Fruit fly (Drosophila melanogaster): ENCODE measurements around the gene CG33645.

CG33645 gene

dm6 chr2L:13532524-13532923 lies at the start of gene CG33645:
Gene CG33645, plus strand, starts transcription at chr2L:13532824.
- no peak for TF ChIP-seq gl (tag; optimal IDR thresholded peaks at IDR 0.05)
- TF ChIP-seq CG9948 (tag; optimal IDR thresholded peaks at IDR 0.05) = no peak
- no peak for TF ChIP-seq Pif1A (GFP tag; optimal IDR thresholded peaks at IDR 0.05)
- no peak for TF ChIP-seq CG8301 (tag; optimal IDR thresholded peaks at IDR 0.05)
- TF ChIP-seq CG10348 (GFP tag; IDR thresholded peaks at IDR 0.05) = no peak
- no peak for TF ChIP-seq D1 (tag; optimal IDR thresholded peaks at IDR 0.05)
- no peak for TF ChIP-seq CG32121 (GFP tag; IDR thresholded peaks at IDR 0.05)
- no peak for TF ChIP-seq CG4496 (GFP tag; IDR thresholded peaks at IDR 0.05)

DNA sequence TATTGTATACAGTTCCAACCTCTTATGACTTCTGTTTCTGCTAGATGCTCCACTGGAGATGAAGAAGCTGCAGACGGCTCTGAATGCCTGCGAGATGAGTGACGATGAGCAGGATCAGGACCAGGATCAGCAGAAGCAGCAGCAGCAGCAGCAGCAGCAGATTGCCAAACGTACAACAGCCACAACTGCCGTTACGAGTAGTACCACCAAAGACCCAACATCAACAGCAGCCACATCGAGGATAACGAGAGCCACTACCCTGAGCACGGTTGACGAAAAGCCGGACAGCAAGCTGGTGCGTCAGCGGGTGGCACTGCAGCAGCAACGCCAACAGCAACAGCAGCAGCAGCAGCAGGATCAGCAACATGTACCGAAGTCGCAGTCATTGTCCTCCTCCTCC lies 34.7 kb upstream of the CG33645 start:
- TF ChIP-seq CG10348 (GFP tag; IDR thresholded peaks at IDR 0.05) = no peak
- no peak for TF ChIP-seq CG15710 (tag; optimal IDR thresholded peaks at IDR 0.05)
- no peak for TF ChIP-seq CG4496 (GFP tag; IDR thresholded peaks at IDR 0.05)
- no peak for TF ChIP-seq Snoo (tag; optimal IDR thresholded peaks at IDR 0.05)
- no peak for TF ChIP-seq CG17806 (tag; optimal IDR thresholded peaks at IDR 0.05)
- TF ChIP-seq CG34367 (tag; optimal IDR thresholded peaks at IDR 0.05) = no peak
- TF ChIP-seq EcR (GFP tag; optimal IDR thresholded peaks at IDR 0.05) = no peak
- no peak for TF ChIP-seq gl (tag; optimal IDR thresholded peaks at IDR 0.05)
- TF ChIP-seq CG12605 (GFP tag; IDR thresholded peaks at IDR 0.05) = no peak
- no peak for TF ChIP-seq Ets98B (GFP tag; IDR thresholded peaks at IDR 0.05)
- no peak for TF ChIP-seq rn (GFP tag; IDR thresholded peaks at IDR 0.05)
- no peak for TF ChIP-seq CG32121 (GFP tag; IDR thresholded peaks at IDR 0.05)
- no peak for TF ChIP-seq fd96Ca (GFP tag; IDR thresholded peaks at IDR 0.05)
- TF ChIP-seq CG14655 (GFP tag; optimal IDR thresholded peaks at IDR 0.05) = no peak
- no peak for TF ChIP-seq D1 (tag; optimal IDR thresholded peaks at IDR 0.05)

DNA sequence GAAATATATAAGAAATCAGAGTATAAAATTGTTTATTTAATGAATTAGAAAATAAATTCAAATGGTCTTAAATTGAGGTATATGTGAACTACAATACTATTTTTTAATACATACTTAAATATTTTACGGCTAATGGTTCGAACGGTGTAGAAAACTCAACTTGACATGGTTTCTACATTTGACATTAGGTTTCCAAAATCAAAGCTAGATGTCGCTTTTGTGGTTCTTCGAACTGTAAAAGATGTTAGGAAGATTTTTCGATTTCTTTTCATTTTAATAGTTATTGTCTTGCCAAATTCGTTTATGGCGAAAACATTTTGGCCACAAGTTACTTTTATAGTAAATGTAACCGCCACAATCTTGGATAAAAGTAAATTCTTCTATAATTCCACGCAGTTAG lies 32.2 kb upstream of the CG33645 start:
- TF ChIP-seq fd96Ca (GFP tag; IDR thresholded peaks at IDR 0.05) (no peak), D1 (tag; optimal IDR thresholded peaks at IDR 0.05) (peak; percentile 69)

DNA sequence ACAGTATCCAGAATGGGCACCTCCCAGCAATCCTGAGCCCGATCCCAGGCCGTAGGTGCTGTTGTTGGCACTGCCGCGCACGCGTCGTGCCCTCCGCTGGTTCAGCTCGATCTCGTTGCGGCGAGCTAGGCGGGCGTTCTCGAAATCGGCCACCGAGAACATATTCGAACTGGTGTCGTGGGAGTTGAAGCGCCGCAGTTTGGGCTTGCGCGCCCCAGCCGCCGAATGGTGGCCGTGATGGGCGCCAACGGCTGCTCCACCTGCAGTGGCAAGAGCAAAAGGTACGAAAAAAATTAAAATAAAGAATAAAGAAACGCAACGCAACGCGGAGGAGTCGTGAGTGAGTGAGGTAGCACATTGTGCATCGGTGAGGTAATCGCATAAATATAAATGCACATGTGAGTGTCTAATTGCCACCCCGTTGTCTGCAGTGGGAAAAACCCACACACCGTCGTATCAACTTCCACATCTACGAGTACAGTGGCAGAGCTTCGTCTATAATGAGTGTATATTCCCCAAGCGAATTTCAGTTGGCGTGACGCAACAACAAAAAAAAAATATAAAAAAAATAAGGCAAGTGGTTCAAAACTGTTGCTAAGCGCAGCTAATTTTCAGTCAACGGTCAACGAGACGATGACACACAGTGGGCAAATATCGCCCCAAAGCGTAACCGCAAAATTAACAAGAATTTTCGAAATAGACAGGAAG lies 22.9 kb upstream of the CG33645 start:
- TF ChIP-seq Ets98B (GFP tag; IDR thresholded peaks at IDR 0.05) = no peak
- TF ChIP-seq Pif1B (GFP tag; optimal IDR thresholded peaks at IDR 0.05) = no peak
- TF ChIP-seq Snoo (tag; optimal IDR thresholded peaks at IDR 0.05) = no peak
- TF ChIP-seq CG12605 (GFP tag; IDR thresholded peaks at IDR 0.05) = no peak
- TF ChIP-seq CG10348 (GFP tag; IDR thresholded peaks at IDR 0.05) = no peak
- TF ChIP-seq CG32121 (GFP tag; IDR thresholded peaks at IDR 0.05) = no peak
- no peak for TF ChIP-seq CG8301 (tag; optimal IDR thresholded peaks at IDR 0.05)
- no peak for TF ChIP-seq gl (tag; optimal IDR thresholded peaks at IDR 0.05)
- TF ChIP-seq EcR (GFP tag; optimal IDR thresholded peaks at IDR 0.05) = no peak
- TF ChIP-seq fd96Ca (GFP tag; IDR thresholded peaks at IDR 0.05) = no peak; the same call in 2 of the 3 replicates
- no peak for TF ChIP-seq rn (GFP tag; IDR thresholded peaks at IDR 0.05)
- TF ChIP-seq CG8159 (tag; optimal IDR thresholded peaks at IDR 0.05) = no peak
- TF ChIP-seq Pif1A (GFP tag; optimal IDR thresholded peaks at IDR 0.05) = no peak
- TF ChIP-seq D1 (tag; optimal IDR thresholded peaks at IDR 0.05) = no peak
- TF ChIP-seq CG17806 (tag; optimal IDR thresholded peaks at IDR 0.05) = no peak
- TF ChIP-seq CG14655 (GFP tag; optimal IDR thresholded peaks at IDR 0.05) = no peak

- TF ChIP-seq CG4496 (GFP tag; IDR thresholded peaks at IDR 0.05) (0 out of 3 replicates have a peak, but pooled peaks have one; percentile 23), CG17806 (tag; optimal IDR thresholded peaks at IDR 0.05) (no peak)
Observed at dm6 chr2L:13510870-13511867, 21.5 kb upstream of the CG33645 start.

dm6 chr2L:13512182-13513032 lies 20.2 kb upstream of the CG33645 start:
- TF ChIP-seq gl (tag; optimal IDR thresholded peaks at IDR 0.05) (no peak), CG8159 (tag; optimal IDR thresholded peaks at IDR 0.05) (peak; percentile 24), CG13204 (GFP tag; optimal IDR thresholded peaks at IDR 0.05) (no peak), CG8301 (tag; optimal IDR thresholded peaks at IDR 0.05) (no peak), rn (GFP tag; IDR thresholded peaks at IDR 0.05) (no peak), Snoo (tag; optimal IDR thresholded peaks at IDR 0.05) (no peak), CG15710 (tag; optimal IDR thresholded peaks at IDR 0.05) (peak; percentile 25), Pif1A (GFP tag; optimal IDR thresholded peaks at IDR 0.05) (peak; percentile 20), CG12605 (GFP tag; IDR thresholded peaks at IDR 0.05) (peak; percentile 48; the same call in 1 of the 2 replicates), CG14655 (GFP tag; optimal IDR thresholded peaks at IDR 0.05) (peak; percentile 27), Ets98B (GFP tag; IDR thresholded peaks at IDR 0.05) (peak; percentile 55), CG17806 (tag; optimal IDR thresholded peaks at IDR 0.05) (no peak), CG34367 (tag; optimal IDR thresholded peaks at IDR 0.05) (peak; percentile 8), CG32121 (GFP tag; IDR thresholded peaks at IDR 0.05) (peak; percentile 39; the same call in 1 of the 2 replicates), CG9948 (tag; optimal IDR thresholded peaks at IDR 0.05) (no peak), CG4496 (GFP tag; IDR thresholded peaks at IDR 0.05) (peak; percentile 63), D1 (tag; optimal IDR thresholded peaks at IDR 0.05) (peak; percentile 14), Pif1B (GFP tag; optimal IDR thresholded peaks at IDR 0.05) (peak; percentile 1), fd96Ca (GFP tag; IDR thresholded peaks at IDR 0.05) (peak; percentile 8; the same call in 1 of the 3 replicates), EcR (GFP tag; optimal IDR thresholded peaks at IDR 0.05) (no peak), CG10348 (GFP tag; IDR thresholded peaks at IDR 0.05) (no peak)

Measured in whole organism, pupa.